Worm (Caenorhabditis elegans) whole organism, L4 larva: ENCODE data around the gene F55B11.2.

Source experiments
- F37D6.2 ChIP-seq: sonication (generic microtip); optimal IDR thresholded peaks from 2 replicates; lab custom pipeline; 2016; ENCODE audit warnings: mild to moderate bottlenecking, missing genetic modification characterization, missing compliant biosample characterization
- F44E2.7 ChIP-seq: fragments of 200-800 bp; sonication (Bioruptor generic); IDR thresholded peaks from 2 replicates; pipeline ENCODE4 v2.1.2; 2022; ENCODE audit warnings: missing genetic modification characterization, missing compliant biosample characterization
- R02D3.7 ChIP-seq: fragments of 150-350 bp; sonication (generic microtip); optimal IDR thresholded peaks from 3 replicates; lab custom pipeline; 2014; ENCODE audit warnings: missing biosample characterization, missing genetic modification characterization
- T20F7.1 ChIP-seq: fragments of 200-800 bp; sonication (Bioruptor generic); optimal IDR thresholded peaks from 2 replicates; lab custom pipeline; 2018; ENCODE audit warnings: mild to moderate bottlenecking, missing genetic modification characterization, missing compliant biosample characterization
- T26A8.4 ChIP-seq: fragments of 200-800 bp; sonication (Bioruptor generic); IDR thresholded peaks from 2 replicates; pipeline ENCODE4 v1.3.6; 2022; ENCODE audit warnings: missing genetic modification characterization, missing compliant biosample characterization
- Y105C5A.15 ChIP-seq: fragments of 200-800 bp; sonication (Bioruptor generic); IDR thresholded peaks from 2 replicates; pipeline ENCODE4 v1.3.6; 2022; ENCODE audit warnings: missing genetic modification characterization, missing compliant biosample characterization
- Y48G9A.11 ChIP-seq: fragments of 200-800 bp; sonication (Bioruptor generic); IDR thresholded peaks from 2 replicates; pipeline ENCODE4 v1.3.6; 2022; ENCODE audit warnings: missing genetic modification reagents, missing genetic modification characterization, missing compliant biosample characterization
- ZK546.5 ChIP-seq, 2 experiments: sonication (generic microtip); optimal IDR thresholded peaks; 2 replicates each; lab custom pipeline; 2017; ENCODE audit warnings: missing biosample characterization in 2 of 2, missing genetic modification characterization in 2 of 2
- attf-4 ChIP-seq: sonication (generic microtip); optimal IDR thresholded peaks from 3 replicates; lab custom pipeline; 2017; ENCODE audit warnings: missing biosample characterization, missing genetic modification characterization
- ceh-20 ChIP-seq: fragments of 200-800 bp; sonication (Bioruptor generic); IDR thresholded peaks from 2 replicates; pipeline ENCODE4 v1.3.6; 2022; ENCODE audit warnings: missing genetic modification reagents, missing genetic modification characterization, missing compliant biosample characterization
- ceh-28 ChIP-seq: fragments of 150-350 bp; optimal IDR thresholded peaks from 2 replicates; lab custom pipeline; 2014; ENCODE audit warnings: missing biosample characterization, missing genetic modification reagents, missing genetic modification characterization
- ceh-62 ChIP-seq: sonication (generic microtip); optimal IDR thresholded peaks from 2 replicates; lab custom pipeline; 2017; ENCODE audit warnings: missing biosample characterization, missing genetic modification characterization
- daf-12 ChIP-seq: fragments of 150-350 bp; optimal IDR thresholded peaks from 2 replicates; lab custom pipeline; 2014; ENCODE audit warnings: missing biosample characterization, missing genetic modification reagents, missing genetic modification characterization
- daf-19 ChIP-seq: fragments of 200-800 bp; sonication (Bioruptor generic); conservative IDR thresholded peaks from 2 replicates; pipeline ENCODE4 v1.3.6; 2022; ENCODE audit warnings: missing genetic modification characterization, missing compliant biosample characterization
- daf-8 ChIP-seq: fragments of 200-800 bp; sonication (Bioruptor generic); IDR thresholded peaks from 2 replicates; pipeline ENCODE4 v1.3.6; 2022; ENCODE audit warnings: missing genetic modification characterization, missing compliant biosample characterization
- dmd-9 ChIP-seq: fragments of 200-800 bp; sonication (Bioruptor generic); IDR thresholded peaks from 2 replicates; pipeline ENCODE4 v1.3.6; 2022; ENCODE audit warnings: missing genetic modification reagents, missing genetic modification characterization, missing compliant biosample characterization
- duxl-1 ChIP-seq: sonication (generic microtip); optimal IDR thresholded peaks from 2 replicates; lab custom pipeline; 2016; ENCODE audit warnings: mild to moderate bottlenecking, missing genetic modification characterization, moderate library complexity, missing compliant biosample characterization; ENCODE audit not compliant: poor library complexity
- egl-43 ChIP-seq: fragments of 200-800 bp; sonication (Bioruptor generic); IDR thresholded peaks from 2 replicates; pipeline ENCODE4 v1.3.6; 2022; ENCODE audit warnings: missing genetic modification reagents, missing genetic modification characterization, missing compliant biosample characterization
- fkh-10 ChIP-seq: fragments of 150-350 bp; optimal IDR thresholded peaks from 2 replicates; lab custom pipeline; 2014; ENCODE audit warnings: missing biosample characterization, missing genetic modification reagents, missing genetic modification characterization
- gei-8 ChIP-seq: fragments of 200-800 bp; sonication (Bioruptor generic); optimal IDR thresholded peaks from 2 replicates; lab custom pipeline; 2018; ENCODE audit warnings: mild to moderate bottlenecking, missing genetic modification characterization, missing compliant biosample characterization
- hlh-11 ChIP-seq: fragments of 200-800 bp; sonication (Bioruptor generic); optimal IDR thresholded peaks from 2 replicates; lab custom pipeline; 2018; ENCODE audit warnings: mild to moderate bottlenecking, missing genetic modification characterization, missing compliant biosample characterization
- hlh-30 ChIP-seq: sonication (generic microtip); optimal IDR thresholded peaks from 2 replicates; lab custom pipeline; 2017; ENCODE audit warnings: antibody characterized with exemption, mild to moderate bottlenecking, missing genetic modification characterization, missing compliant biosample characterization; ENCODE audit not compliant: insufficient read depth
- jun-1 ChIP-seq: fragments of 150-350 bp; optimal IDR thresholded peaks from 2 replicates; lab custom pipeline; 2014; ENCODE audit warnings: missing biosample characterization, missing genetic modification reagents, missing genetic modification characterization
- lin-13 ChIP-seq: fragments of 150-350 bp; optimal IDR thresholded peaks from 2 replicates; lab custom pipeline; 2014; ENCODE audit warnings: missing biosample characterization, missing genetic modification reagents, missing genetic modification characterization
- lin-29 ChIP-seq: fragments of 200-800 bp; sonication (Bioruptor generic); IDR thresholded peaks from 2 replicates; pipeline ENCODE4 v1.3.6; 2022; ENCODE audit warnings: missing genetic modification reagents, missing genetic modification characterization, missing compliant biosample characterization
- lsy-2 ChIP-seq, 2 experiments: fragments of 150-350 bp in 1 of 2; sonication (generic microtip) in 1 of 2; optimal IDR thresholded peaks; 2 replicates each; lab custom pipeline; 2014 to 2017; ENCODE audit warnings: missing biosample characterization in 2 of 2, missing genetic modification characterization in 2 of 2
- madf-9 ChIP-seq: fragments of 200-800 bp; sonication (Bioruptor generic); conservative IDR thresholded peaks from 2 replicates; pipeline ENCODE4 v1.3.6; 2022; ENCODE audit warnings: missing genetic modification reagents, missing genetic modification characterization, missing compliant biosample characterization
- mxl-2 ChIP-seq: fragments of 200-800 bp; sonication (Bioruptor generic); conservative IDR thresholded peaks from 2 replicates; pipeline ENCODE4 v1.3.6; 2022; ENCODE audit warnings: missing genetic modification reagents, missing genetic modification characterization, missing compliant biosample characterization
- mxl-3 ChIP-seq: fragments of 200-800 bp; sonication (Bioruptor generic); optimal IDR thresholded peaks from 2 replicates; lab custom pipeline; 2018; ENCODE audit warnings: mild to moderate bottlenecking, missing genetic modification characterization, missing compliant biosample characterization
- nhr-237 ChIP-seq: sonication (generic microtip); optimal IDR thresholded peaks from 2 replicates; lab custom pipeline; 2017; ENCODE audit warnings: missing biosample characterization, missing genetic modification characterization
- nhr-25 ChIP-seq: sonication (generic microtip); optimal IDR thresholded peaks from 2 replicates; lab custom pipeline; 2017; ENCODE audit warnings: missing genetic modification characterization, mild to moderate bottlenecking, missing compliant biosample characterization, antibody characterized with exemption, moderate library complexity, borderline replicate concordance; ENCODE audit not compliant: insufficient read depth
- nhr-28 ChIP-seq: fragments of 150-350 bp; optimal IDR thresholded peaks from 2 replicates; lab custom pipeline; 2014; ENCODE audit warnings: missing biosample characterization, missing genetic modification characterization
- nhr-42 ChIP-seq: fragments of 200-800 bp; sonication (Bioruptor generic); IDR thresholded peaks from 2 replicates; pipeline ENCODE4 v1.3.6; 2022; ENCODE audit warnings: missing genetic modification characterization, missing compliant biosample characterization
- nhr-48 ChIP-seq: sonication (generic microtip); optimal IDR thresholded peaks from 2 replicates; lab custom pipeline; 2016; ENCODE audit warnings: mild to moderate bottlenecking, missing genetic modification characterization, missing compliant biosample characterization
- nhr-6 ChIP-seq: fragments of 150-350 bp; optimal IDR thresholded peaks from 2 replicates; lab custom pipeline; 2014; ENCODE audit warnings: missing biosample characterization, missing genetic modification characterization
- nhr-76 ChIP-seq: fragments of 150-350 bp; optimal IDR thresholded peaks from 2 replicates; lab custom pipeline; 2014; ENCODE audit warnings: missing biosample characterization, missing genetic modification characterization
- nhr-77 ChIP-seq: fragments of 150-350 bp; optimal IDR thresholded peaks from 2 replicates; lab custom pipeline; 2014; ENCODE audit warnings: missing biosample characterization, missing genetic modification characterization
- pha-4 ChIP-seq, 2 experiments: fragments of 150-350 bp in 1 of 2; fragments of 200-800 bp in 1 of 2; sonication (Bioruptor generic) in 1 of 2; IDR thresholded peaks in 1 of 2; optimal IDR thresholded peaks in 1 of 2; 2 replicates each; pipeline versions ENCODE4 v1.3.6 to Lab custom; 2014 to 2022; ENCODE audit warnings: missing genetic modification characterization in 2 of 2, missing genetic modification reagents in 2 of 2, missing biosample characterization in 1 of 2, missing compliant biosample characterization in 1 of 2
- php-3 ChIP-seq: fragments of 200-800 bp; sonication (Bioruptor generic); IDR thresholded peaks from 2 replicates; pipeline ENCODE4 v1.3.6; 2022; ENCODE audit warnings: missing genetic modification reagents, missing genetic modification characterization, missing compliant biosample characterization
- sdz-12 ChIP-seq: fragments of 200-800 bp; sonication (Bioruptor generic); optimal IDR thresholded peaks from 2 replicates; lab custom pipeline; 2018; ENCODE audit warnings: mild to moderate bottlenecking, missing genetic modification characterization, missing compliant biosample characterization
- set-16 ChIP-seq: fragments of 200-800 bp; sonication (Bioruptor generic); IDR thresholded peaks from 2 replicates; pipeline ENCODE4 v1.3.6; 2022; ENCODE audit warnings: missing genetic modification reagents, missing genetic modification characterization, missing compliant biosample characterization
- snpc-1.2 ChIP-seq: fragments of 200-800 bp; sonication (Bioruptor generic); IDR thresholded peaks from 2 replicates; pipeline ENCODE4 v1.3.6; 2022; ENCODE audit warnings: missing genetic modification reagents, missing genetic modification characterization, missing compliant biosample characterization
- snpc-4 ChIP-seq: fragments of 150-350 bp; optimal IDR thresholded peaks from 2 replicates; lab custom pipeline; 2014; ENCODE audit warnings: missing biosample characterization, missing genetic modification characterization
- tag-97 ChIP-seq: fragments of 200-800 bp; sonication (Bioruptor generic); IDR thresholded peaks from 2 replicates; pipeline ENCODE4 v1.3.6; 2022; ENCODE audit warnings: missing genetic modification characterization, missing compliant biosample characterization
- unc-39 ChIP-seq: sonication (generic microtip); optimal IDR thresholded peaks from 2 replicates; lab custom pipeline; 2017; ENCODE audit warnings: missing biosample characterization, missing genetic modification characterization
- vab-7 ChIP-seq: fragments of 200-800 bp; sonication (Bioruptor generic); IDR thresholded peaks from 2 replicates; pipeline ENCODE4 v1.3.6; 2022; ENCODE audit warnings: missing genetic modification reagents, missing genetic modification characterization, missing compliant biosample characterization
- zag-1 ChIP-seq: fragments of 150-350 bp; optimal IDR thresholded peaks from 2 replicates; lab custom pipeline; 2014; ENCODE audit warnings: missing biosample characterization, missing genetic modification characterization
- zfp-2 ChIP-seq: sonication (generic microtip); optimal IDR thresholded peaks from 2 replicates; lab custom pipeline; 2016; ENCODE audit warnings: mild to moderate bottlenecking, missing genetic modification characterization, missing compliant biosample characterization
- zfp-3 ChIP-seq: fragments of 200-800 bp; sonication (Bioruptor generic); conservative IDR thresholded peaks from 2 replicates; pipeline ENCODE4 v1.3.6; 2022; ENCODE audit warnings: missing genetic modification reagents, missing genetic modification characterization, missing compliant biosample characterization
- ztf-7 ChIP-seq: fragments of 150-350 bp; optimal IDR thresholded peaks from 2 replicates; lab custom pipeline; 2014; ENCODE audit warnings: missing biosample characterization, missing genetic modification characterization

F55B11.2 gene

ce11 chrIV:14414200-14414599, 8.9 kb downstream of the F55B11.2 start (continued):
- no peak for TF ChIP-seq nhr-42
- no peak for TF ChIP-seq daf-12 (tag; lab: Kevin White, UChicago)
- TF ChIP-seq zag-1 (tag; lab: Kevin White, UChicago), result no peak
- TF ChIP-seq egl-43 (GFP tag; lab: Robert Waterston, UW), result no peak
- no peak for TF ChIP-seq hlh-11 (tag; lab: Kevin White, UChicago)
- TF ChIP-seq unc-39 (tag; lab: Kevin White, UChicago), result no peak
- peak; percentile 2 for TF ChIP-seq nhr-6 (tag; lab: Kevin White, UChicago)

DNA sequence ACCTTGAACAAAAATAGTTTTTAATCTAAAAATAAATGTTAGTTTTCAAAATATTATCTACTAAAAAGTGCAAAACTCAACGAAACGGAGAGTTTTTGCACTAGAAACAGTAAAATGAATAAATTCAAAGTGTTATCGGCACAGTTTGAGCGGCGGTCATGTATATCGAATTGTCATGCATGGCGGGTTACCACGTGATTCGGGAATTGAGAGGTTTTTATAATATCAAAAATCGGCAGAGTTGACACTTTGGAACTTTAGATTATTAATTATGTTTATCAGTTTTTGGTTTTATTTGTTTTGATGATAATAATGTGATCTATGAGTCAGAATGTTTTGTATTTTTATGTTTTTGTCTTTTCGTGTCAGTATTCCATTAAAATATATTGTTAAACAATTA, 9.7 kb downstream of the F55B11.2 start:
- TF ChIP-seq lin-13 (GFP tag; lab: Kevin White, UChicago) (no peak), Y105C5A.15 (GFP tag; lab: Robert Waterston, UW) (no peak), nhr-76 (tag; lab: Kevin White, UChicago) (no peak), hlh-30 (tag; lab: Kevin White, UChicago) (peak; percentile 86), pha-4 (GFP tag; IDR thresholded peaks at IDR 0.05; lab: Robert Waterston, UW) (no peak), pha-4 (tag; optimal IDR thresholded peaks at IDR 0.05; lab: Kevin White, UChicago) (no peak), unc-39 (tag; lab: Kevin White, UChicago) (no peak), nhr-6 (tag; lab: Kevin White, UChicago) (peak; percentile 32), jun-1 (no peak), nhr-77 (tag; lab: Kevin White, UChicago) (peak; percentile 45), zfp-3 (GFP tag; lab: Robert Waterston, UW) (no peak), set-16 (GFP tag; lab: Robert Waterston, UW) (no peak), Y48G9A.11 (GFP tag; lab: Robert Waterston, UW) (no peak), nhr-28 (tag; lab: Kevin White, UChicago) (peak; percentile 50), nhr-25 (tag; lab: Kevin White, UChicago) (no peak), mxl-3 (GFP tag; lab: Kevin White, UChicago) (peak; percentile 46), vab-7 (GFP tag; lab: Robert Waterston, UW) (no peak), snpc-1.2 (no peak), dmd-9 (no peak), daf-8 (GFP tag; lab: Robert Waterston, UW) (no peak), fkh-10 (GFP tag; lab: Kevin White, UChicago) (no peak), T20F7.1 (GFP tag; lab: Kevin White, UChicago) (no peak), ZK546.5 (tag; optimal IDR thresholded peaks at IDR 0.05; lab: Kevin White, UChicago) (no peak), madf-9 (GFP tag; lab: Robert Waterston, UW) (no peak), lsy-2 (tag; optimal IDR thresholded peaks at IDR 0.05; lab: Kevin White, UChicago) (no peak), php-3 (GFP tag; lab: Robert Waterston, UW) (peak; percentile 93), ztf-7 (peak; percentile 54), gei-8 (no peak), F44E2.7 (GFP tag; lab: Robert Waterston, UW) (no peak), attf-4 (tag; lab: Kevin White, UChicago) (no peak), zfp-2 (tag; lab: Kevin White, UChicago) (no peak), F37D6.2 (no peak), mxl-2 (GFP tag; lab: Robert Waterston, UW) (no peak), ceh-20 (GFP tag; lab: Robert Waterston, UW) (no peak), snpc-4 (tag; lab: Kevin White, UChicago) (no peak), tag-97 (GFP tag; lab: Robert Waterston, UW) (no peak), nhr-237 (tag; lab: Kevin White, UChicago) (no peak), nhr-48 (tag; lab: Kevin White, UChicago) (peak; percentile 57), sdz-12 (GFP tag; lab: Kevin White, UChicago) (no peak), lin-29 (no peak), T26A8.4 (no peak), zag-1 (tag; lab: Kevin White, UChicago) (no peak), ceh-62 (no peak), R02D3.7 (tag; lab: Kevin White, UChicago) (no peak), daf-19 (no peak), duxl-1 (tag; lab: Kevin White, UChicago) (no peak), ceh-28 (tag; lab: Kevin White, UChicago) (no peak)
